Worm (Caenorhabditis elegans) whole organism, early embryonic: Measurements from ENCODE around the gene F53B3.5.
"Not testable (repeated sequence)": the region's sequence is repeated elsewhere in the genome, so short reads cannot be mapped to it uniquely, and the experiment has no call there.

Source experiments
- B0310.2 ChIP-seq: sonication (generic microtip); optimal IDR thresholded peaks from 2 replicates; lab custom pipeline; 2016; ENCODE audit warnings: mild to moderate bottlenecking, missing genetic modification characterization, missing compliant biosample characterization
- F13C5.2 ChIP-seq: sonication (generic microtip); optimal IDR thresholded peaks from 2 replicates; lab custom pipeline; 2017; ENCODE audit warnings: mild to moderate bottlenecking, missing genetic modification characterization, inconsistent platforms, missing compliant biosample characterization
- aly-1 ChIP-seq: sonication (generic microtip); optimal IDR thresholded peaks from 2 replicates; lab custom pipeline; 2016; ENCODE audit warnings: missing genetic modification characterization, missing compliant biosample characterization
- ama-1 ChIP-seq: fragments of 150-350 bp; optimal IDR thresholded peaks from 2 replicates; lab custom pipeline; 2014
- ceh-13 ChIP-seq: fragments of 200-800 bp; sonication (Bioruptor generic); optimal IDR thresholded peaks from 2 replicates; lab custom pipeline; 2018; ENCODE audit warnings: mild to moderate bottlenecking, missing genetic modification characterization, missing compliant biosample characterization
- ceh-36 ChIP-seq: sonication (generic microtip); optimal IDR thresholded peaks from 2 replicates; lab custom pipeline; 2016; ENCODE audit warnings: missing genetic modification characterization, inconsistent platforms, missing compliant biosample characterization
- ets-7 ChIP-seq: sonication (generic microtip); optimal IDR thresholded peaks from 2 replicates; lab custom pipeline; 2016; ENCODE audit warnings: missing genotype, missing genetic modification characterization, missing compliant biosample characterization
- flt-1 ChIP-seq: fragments of 200-800 bp; sonication (Bioruptor generic); IDR thresholded peaks from 2 replicates; pipeline ENCODE4 v1.3.6; 2022; ENCODE audit warnings: missing genetic modification characterization, missing compliant biosample characterization
- hmbx-1 ChIP-seq: sonication (generic microtip); optimal IDR thresholded peaks from 2 replicates; lab custom pipeline; 2016; ENCODE audit warnings: mild to moderate bottlenecking, missing genetic modification characterization, missing compliant biosample characterization
- hmg-4 ChIP-seq: fragments of 200-800 bp; sonication (Bioruptor generic); optimal IDR thresholded peaks from 2 replicates; lab custom pipeline; 2018; ENCODE audit warnings: mild to moderate bottlenecking, missing genetic modification characterization, missing compliant biosample characterization
- hnd-1 ChIP-seq: sonication (generic microtip); optimal IDR thresholded peaks from 2 replicates; lab custom pipeline; 2016; ENCODE audit warnings: missing genetic modification characterization, missing compliant biosample characterization
- pes-1 ChIP-seq: fragments of 200-800 bp; sonication (Bioruptor generic); IDR thresholded peaks from 2 replicates; pipeline ENCODE4 v1.3.6; 2022; ENCODE audit warnings: missing genetic modification reagents, missing genetic modification characterization, missing compliant biosample characterization
- scrt-1 ChIP-seq: fragments of 200-800 bp; sonication (Bioruptor generic); IDR thresholded peaks from 2 replicates; pipeline ENCODE4 v1.3.6; 2022; ENCODE audit warnings: missing genetic modification characterization, missing compliant biosample characterization
- sea-1 ChIP-seq: fragments of 200-800 bp; sonication (Bioruptor generic); conservative IDR thresholded peaks from 2 replicates; pipeline ENCODE4 v1.3.6; 2022; ENCODE audit warnings: missing genetic modification characterization, missing compliant biosample characterization
- tbx-11 ChIP-seq: fragments of 200-800 bp; sonication (Bioruptor generic); IDR thresholded peaks from 2 replicates; pipeline ENCODE4 v1.3.6; 2022; ENCODE audit warnings: missing genetic modification characterization, missing compliant biosample characterization
- tbx-37 ChIP-seq: fragments of 200-800 bp; sonication (Bioruptor generic); conservative IDR thresholded peaks from 2 replicates; pipeline ENCODE4 v1.3.6; 2022; ENCODE audit warnings: missing genetic modification reagents, missing genetic modification characterization, missing compliant biosample characterization
- tra-4 ChIP-seq: sonication (generic microtip); optimal IDR thresholded peaks from 2 replicates; lab custom pipeline; 2017; ENCODE audit warnings: missing genetic modification characterization, missing compliant biosample characterization

F53B3.5 gene

ce11 chrX:2906062-2906732, 26.8 kb upstream of the F53B3.5 start:
- TF ChIP-seq tra-4 (tag; lab: Kevin White, UChicago), result no peak
- no peak for TF ChIP-seq hnd-1
- TF ChIP-seq ama-1 (lab: Kevin White, UChicago), result no peak
- TF ChIP-seq aly-1 (tag; lab: Kevin White, UChicago), result no peak
- TF ChIP-seq scrt-1 (GFP tag; lab: Robert Waterston, UW), result no peak
- no peak for TF ChIP-seq sea-1
- no peak for TF ChIP-seq tbx-37 (GFP tag; lab: Robert Waterston, UW)
- TF ChIP-seq pes-1, result no peak
- no peak for TF ChIP-seq flt-1 (GFP tag; lab: Robert Waterston, UW)
- TF ChIP-seq tbx-11 (GFP tag; lab: Robert Waterston, UW), result no peak
- no peak for TF ChIP-seq ceh-36 (tag; lab: Kevin White, UChicago)

- TF ChIP-seq hmg-4 (GFP tag; lab: Kevin White, UChicago), result no peak
- no peak for TF ChIP-seq tra-4 (tag; lab: Kevin White, UChicago)
- TF ChIP-seq ceh-36 (tag; lab: Kevin White, UChicago), result no peak
- TF ChIP-seq flt-1 (GFP tag; lab: Robert Waterston, UW), result no peak
- TF ChIP-seq tbx-11 (GFP tag; lab: Robert Waterston, UW), result no peak
- no peak for TF ChIP-seq tbx-37 (GFP tag; lab: Robert Waterston, UW)
- no peak for TF ChIP-seq ceh-13 (GFP tag; lab: Kevin White, UChicago)
- TF ChIP-seq ets-7, result no peak
- no peak for TF ChIP-seq ama-1 (lab: Kevin White, UChicago)
- no peak for TF ChIP-seq F13C5.2
- TF ChIP-seq scrt-1 (GFP tag; lab: Robert Waterston, UW), result no peak
- TF ChIP-seq pes-1, result no peak
- no peak for TF ChIP-seq hnd-1
- no peak for TF ChIP-seq aly-1 (tag; lab: Kevin White, UChicago)
These were observed 24.5 kb upstream of the F53B3.5 start for ce11 chrX:2903715-2904419.

- TF ChIP-seq F13C5.2 (no peak), flt-1 (GFP tag; lab: Robert Waterston, UW) (no peak), aly-1 (tag; lab: Kevin White, UChicago) (no peak), B0310.2 (tag; lab: Kevin White, UChicago) (no peak), ama-1 (lab: Kevin White, UChicago) (no peak), hnd-1 (no peak), tbx-37 (GFP tag; lab: Robert Waterston, UW) (no peak), tbx-11 (GFP tag; lab: Robert Waterston, UW) (no peak), ceh-36 (tag; lab: Kevin White, UChicago) (no peak), hmg-4 (GFP tag; lab: Kevin White, UChicago) (no peak), tra-4 (tag; lab: Kevin White, UChicago) (no peak), sea-1 (no peak), hmbx-1 (no peak), ceh-13 (GFP tag; lab: Kevin White, UChicago) (no peak), scrt-1 (GFP tag; lab: Robert Waterston, UW) (no peak)
These were observed 23.5 kb upstream of the F53B3.5 start for ce11 chrX:2902854-2903253.

ce11 chrX:2900897-2901496, 21.6 kb upstream of the F53B3.5 start:
- TF ChIP-seq F13C5.2 (peak; percentile 19), flt-1 (GFP tag; lab: Robert Waterston, UW) (0 out of 2 replicates have a peak, but pooled peaks have one; percentile 25), hmg-4 (GFP tag; lab: Kevin White, UChicago) (peak; percentile 80), tra-4 (tag; lab: Kevin White, UChicago) (no peak)

- no peak for TF ChIP-seq ets-7
- TF ChIP-seq tra-4 (tag; lab: Kevin White, UChicago), result no peak
These were observed 18.9 kb upstream of the F53B3.5 start, which contains the start of gene F52B10.3 for ce11 chrX:2898256-2898655. F52B10.3 (minus strand) TSS chrX:2898356.

- no peak for TF ChIP-seq F13C5.2
These were observed 16.3 kb upstream of the F53B3.5 start for ce11 chrX:2895646-2896045.

- TF ChIP-seq hmbx-1; ceh-13 (GFP tag; lab: Kevin White, UChicago); B0310.2 (tag; lab: Kevin White, UChicago): not testable (repeated sequence)
These were observed 14.9 kb upstream of the F53B3.5 start, which contains the start of gene B0410.1 for ce11 chrX:2894273-2894672. B0410.1 (plus strand) TSS chrX:2894573.

ce11 chrX:2893026-2893662, 13.8 kb upstream of the F53B3.5 start:
- no peak for TF ChIP-seq tbx-37 (GFP tag; lab: Robert Waterston, UW)
- no peak for TF ChIP-seq scrt-1 (GFP tag; lab: Robert Waterston, UW)
- no peak for TF ChIP-seq aly-1 (tag; lab: Kevin White, UChicago)
- TF ChIP-seq pes-1, result no peak
- TF ChIP-seq hmg-4 (GFP tag; lab: Kevin White, UChicago), result no peak
- TF ChIP-seq F13C5.2, result no peak
- TF ChIP-seq ets-7, result no peak
- no peak for TF ChIP-seq ceh-13 (GFP tag; lab: Kevin White, UChicago)
- no peak for TF ChIP-seq hmbx-1
- no peak for TF ChIP-seq ceh-36 (tag; lab: Kevin White, UChicago)
- no peak for TF ChIP-seq sea-1
- no peak for TF ChIP-seq tbx-11 (GFP tag; lab: Robert Waterston, UW)
- no peak for TF ChIP-seq ama-1 (lab: Kevin White, UChicago)
- no peak for TF ChIP-seq hnd-1
- TF ChIP-seq B0310.2 (tag; lab: Kevin White, UChicago), result no peak
- TF ChIP-seq tra-4 (tag; lab: Kevin White, UChicago), result no peak
- TF ChIP-seq flt-1 (GFP tag; lab: Robert Waterston, UW), result no peak
